ENCODE assay signal across 2 worm cellular contexts in the genomic region with DNA sequence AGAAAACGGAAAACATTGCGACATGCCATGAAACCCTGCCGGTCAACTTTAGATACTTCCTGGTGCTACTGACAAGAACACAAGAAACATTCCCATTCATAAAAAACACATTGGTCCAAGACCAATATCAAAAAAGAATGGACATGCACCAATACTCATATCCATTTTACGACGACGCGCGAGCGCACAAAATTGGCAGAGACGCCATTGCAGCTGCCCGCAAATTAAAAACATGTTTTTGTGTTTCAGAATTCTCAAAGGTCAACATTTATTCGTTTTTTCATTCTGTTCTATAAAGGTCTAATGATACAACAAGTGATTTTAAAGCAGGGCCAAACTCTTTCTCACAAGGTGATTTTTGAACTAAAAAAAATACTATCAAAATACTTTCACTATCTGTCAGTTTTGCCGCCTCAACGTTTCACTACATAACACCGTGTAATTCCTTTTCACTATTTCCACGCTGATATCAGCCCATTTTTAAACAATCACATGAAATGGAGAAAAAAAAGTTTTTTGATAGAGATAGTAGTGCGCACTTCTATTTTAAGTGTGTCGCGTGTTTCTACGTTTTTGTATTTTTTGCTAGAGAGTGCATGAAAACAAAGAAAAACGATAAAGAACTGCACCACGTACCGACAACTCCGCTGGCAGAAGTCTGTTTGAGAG.
A peak's percentile ranks its signal among the peaks of the same experiment; 100 is the strongest.
TF ChIP-seq lines count a peak whose summit lies in the region.

No protein-coding gene starts in this region.

TF ChIP-seq in whole organism, L1 larva, 84 proteins besides CTCF, POLR2A, EP300 and RAD21 (continued from another document):
- TF ChIP-seq mdl-1 (tag; optimal IDR thresholded peaks at IDR 0.05; lab: Kevin White, UChicago) = peak in 1 of 2 experiments; percentile 35
- no peak for TF ChIP-seq unc-30 (tag; optimal IDR thresholded peaks at IDR 0.05; lab: Kevin White, UChicago)
- TF ChIP-seq pax-3 (tag; optimal IDR thresholded peaks at IDR 0.05; lab: Kevin White, UChicago) = no peak
- peak; percentile 3; the same call in 1 of the 2 replicates for TF ChIP-seq nhr-19 (GFP tag; conservative IDR thresholded peaks at IDR 0.05; lab: Robert Waterston, UW)

TF ChIP-seq in whole organism, L4 larva, 104 proteins besides CTCF, POLR2A, EP300 and RAD21 (continued from another document):
- TF ChIP-seq ceh-20 (GFP tag; IDR thresholded peaks at IDR 0.05; lab: Robert Waterston, UW) = no peak
- TF ChIP-seq mes-2 (tag; optimal IDR thresholded peaks at IDR 0.05; lab: Kevin White, UChicago; ENCODE audit: poor library complexity, severe bottlenecking) = no peak
- TF ChIP-seq pha-4 (GFP tag; IDR thresholded peaks at IDR 0.05; lab: Robert Waterston, UW) = no peak
- no peak for TF ChIP-seq pha-4 (tag; optimal IDR thresholded peaks at IDR 0.05; lab: Kevin White, UChicago)
- TF ChIP-seq R02D3.7 (tag; optimal IDR thresholded peaks at IDR 0.05; lab: Kevin White, UChicago) = no peak
- no peak for TF ChIP-seq zfp-2 (tag; optimal IDR thresholded peaks at IDR 0.05; lab: Kevin White, UChicago)
- no peak for TF ChIP-seq hmg-1.1 (GFP tag; IDR thresholded peaks at IDR 0.05; lab: Robert Waterston, UW)
- no peak for TF ChIP-seq unc-130 (GFP tag; optimal IDR thresholded peaks at IDR 0.05; lab: Kevin White, UChicago)
- no peak for TF ChIP-seq daf-19 (GFP tag; conservative IDR thresholded peaks at IDR 0.05; lab: Robert Waterston, UW)
- no peak for TF ChIP-seq mep-1 (tag; optimal IDR thresholded peaks at IDR 0.05; lab: Kevin White, UChicago)
- no peak for TF ChIP-seq hif-1 (tag; optimal IDR thresholded peaks at IDR 0.05; lab: Kevin White, UChicago)
- TF ChIP-seq nhr-48 (tag; optimal IDR thresholded peaks at IDR 0.05; lab: Kevin White, UChicago) = peak; percentile 6
- no peak for TF ChIP-seq sdz-12 (GFP tag; optimal IDR thresholded peaks at IDR 0.05; lab: Kevin White, UChicago)
- TF ChIP-seq gei-8 (GFP tag; optimal IDR thresholded peaks at IDR 0.05; lab: Kevin White, UChicago) = no peak
- TF ChIP-seq lin-38 (GFP tag; IDR thresholded peaks at IDR 0.05; lab: Robert Waterston, UW) = no peak
- no peak for TF ChIP-seq ceh-62 (tag; optimal IDR thresholded peaks at IDR 0.05; lab: Kevin White, UChicago)
- TF ChIP-seq vab-7 (GFP tag; IDR thresholded peaks at IDR 0.05; lab: Robert Waterston, UW) = no peak
- no peak for TF ChIP-seq snpc-4 (tag; optimal IDR thresholded peaks at IDR 0.05; lab: Kevin White, UChicago)
- peak; percentile 27; the same call in 1 of the 2 replicates for TF ChIP-seq tra-1 (GFP tag; IDR thresholded peaks at IDR 0.05; lab: Robert Waterston, UW)
- TF ChIP-seq lin-1 (GFP tag; IDR thresholded peaks at IDR 0.05; lab: Robert Waterston, UW) = no peak
- TF ChIP-seq Y5F2A.4 (GFP tag; optimal IDR thresholded peaks at IDR 0.05; lab: Kevin White, UChicago) = no peak
- no peak for TF ChIP-seq T26A8.4 (GFP tag; IDR thresholded peaks at IDR 0.05; lab: Robert Waterston, UW)
- no peak for TF ChIP-seq nhr-237 (tag; optimal IDR thresholded peaks at IDR 0.05; lab: Kevin White, UChicago)
- peak; percentile 67 for TF ChIP-seq nhr-77 (tag; optimal IDR thresholded peaks at IDR 0.05; lab: Kevin White, UChicago)
- TF ChIP-seq ama-1 (optimal IDR thresholded peaks at IDR 0.05; lab: Kevin White, UChicago) = no peak
- TF ChIP-seq F37D6.2 (tag; optimal IDR thresholded peaks at IDR 0.05; lab: Kevin White, UChicago) = no peak
- TF ChIP-seq ceh-32 (tag; optimal IDR thresholded peaks at IDR 0.05; lab: Kevin White, UChicago; ENCODE audit: poor library complexity) = no peak
- TF ChIP-seq skn-1 (tag; optimal IDR thresholded peaks at IDR 0.05; lab: Kevin White, UChicago) = no peak
- TF ChIP-seq dve-1 (tag; optimal IDR thresholded peaks at IDR 0.05; lab: Kevin White, UChicago; ENCODE audit: insufficient read depth) = peak; percentile 80
- TF ChIP-seq F49E8.2 (tag; optimal IDR thresholded peaks at IDR 0.05; lab: Kevin White, UChicago; ENCODE audit: borderline replicate concordance) = no peak
- TF ChIP-seq duxl-1 (tag; optimal IDR thresholded peaks at IDR 0.05; lab: Kevin White, UChicago; ENCODE audit: poor library complexity) = no peak
- no peak for TF ChIP-seq nhr-111 (GFP tag; optimal IDR thresholded peaks at IDR 0.05; lab: Kevin White, UChicago)
- no peak for TF ChIP-seq madf-5 (GFP tag; IDR thresholded peaks at IDR 0.05; lab: Robert Waterston, UW)
- no peak for TF ChIP-seq set-16 (GFP tag; IDR thresholded peaks at IDR 0.05; lab: Robert Waterston, UW)
- no peak for TF ChIP-seq ZK546.5 (tag; optimal IDR thresholded peaks at IDR 0.05; lab: Kevin White, UChicago)
- no peak for TF ChIP-seq ctbp-1 (GFP tag; IDR thresholded peaks at IDR 0.05; lab: Robert Waterston, UW)
- TF ChIP-seq lir-3 (tag; optimal IDR thresholded peaks at IDR 0.05; lab: Kevin White, UChicago) = no peak
- no peak for TF ChIP-seq F10B5.3 (tag; optimal IDR thresholded peaks at IDR 0.05; lab: Kevin White, UChicago)
- no peak for TF ChIP-seq daf-12 (tag; optimal IDR thresholded peaks at IDR 0.05; lab: Kevin White, UChicago)
- TF ChIP-seq saeg-2 (GFP tag; IDR thresholded peaks at IDR 0.05; lab: Robert Waterston, UW) = no peak
- TF ChIP-seq lin-13 (GFP tag; optimal IDR thresholded peaks at IDR 0.05; lab: Kevin White, UChicago) = no peak
- no peak for TF ChIP-seq nhr-102 (tag; optimal IDR thresholded peaks at IDR 0.05; lab: Kevin White, UChicago)
- no peak for TF ChIP-seq arid-1 (GFP tag; conservative IDR thresholded peaks at IDR 0.05; lab: Robert Waterston, UW)
- no peak for TF ChIP-seq ztf-11 (tag; optimal IDR thresholded peaks at IDR 0.05; lab: Kevin White, UChicago)
- TF ChIP-seq ceh-28 (tag; optimal IDR thresholded peaks at IDR 0.05; lab: Kevin White, UChicago) = no peak
- TF ChIP-seq cey-2 (tag; optimal IDR thresholded peaks at IDR 0.05; lab: Kevin White, UChicago; ENCODE audit: borderline replicate concordance, insufficient read depth) = peak; percentile 18
- no peak for TF ChIP-seq aly-2 (tag; optimal IDR thresholded peaks at IDR 0.05; lab: Kevin White, UChicago)
- TF ChIP-seq attf-4 (tag; optimal IDR thresholded peaks at IDR 0.05; lab: Kevin White, UChicago) = no peak
- TF ChIP-seq nhr-76 (tag; optimal IDR thresholded peaks at IDR 0.05; lab: Kevin White, UChicago) = no peak
- no peak for TF ChIP-seq tag-97 (GFP tag; IDR thresholded peaks at IDR 0.05; lab: Robert Waterston, UW)
- peak; percentile 59 for TF ChIP-seq aha-1 (tag; lab: Kevin White, UChicago)
- TF ChIP-seq nhr-11 (tag; optimal IDR thresholded peaks at IDR 0.05; lab: Kevin White, UChicago) = no peak
- TF ChIP-seq nhr-28 (tag; optimal IDR thresholded peaks at IDR 0.05; lab: Kevin White, UChicago) = peak; percentile 94
- no peak for TF ChIP-seq Y75B8A.6 (GFP tag; IDR thresholded peaks at IDR 0.05; lab: Robert Waterston, UW)
- no peak for TF ChIP-seq fkh-10 (GFP tag; optimal IDR thresholded peaks at IDR 0.05; lab: Kevin White, UChicago)
- TF ChIP-seq unc-39 (tag; optimal IDR thresholded peaks at IDR 0.05; lab: Kevin White, UChicago) = no peak
- TF ChIP-seq jun-1 (tag; optimal IDR thresholded peaks at IDR 0.05; lab: Kevin White, UChicago) = no peak
- no peak for TF ChIP-seq zip-2 (tag; optimal IDR thresholded peaks at IDR 0.05; lab: Kevin White, UChicago)
- TF ChIP-seq rbr-2 (tag; optimal IDR thresholded peaks at IDR 0.05; lab: Kevin White, UChicago) = no peak
- TF ChIP-seq ztf-7 (tag; optimal IDR thresholded peaks at IDR 0.05; lab: Kevin White, UChicago) = no peak
- TF ChIP-seq dmd-6 (GFP tag; IDR thresholded peaks at IDR 0.05; lab: Robert Waterston, UW) = peak; percentile 38; the same call in 1 of the 2 replicates
- no peak for TF ChIP-seq ceh-44 (GFP tag; IDR thresholded peaks at IDR 0.05; lab: Robert Waterston, UW)
- peak; percentile 68 for TF ChIP-seq hlh-11 (tag; optimal IDR thresholded peaks at IDR 0.05; lab: Kevin White, UChicago)
- TF ChIP-seq lin-39 (tag; optimal IDR thresholded peaks at IDR 0.05; lab: Kevin White, UChicago) = no peak
- no peak for TF ChIP-seq egl-43 (GFP tag; IDR thresholded peaks at IDR 0.05; lab: Robert Waterston, UW)
- TF ChIP-seq F26F4.8 (GFP tag; conservative IDR thresholded peaks at IDR 0.05; lab: Robert Waterston, UW) = no peak
- TF ChIP-seq lin-15B (tag; optimal IDR thresholded peaks at IDR 0.05; lab: Kevin White, UChicago) = no peak
- TF ChIP-seq ZK337.2 (GFP tag; IDR thresholded peaks at IDR 0.05; lab: Robert Waterston, UW) = no peak
- peak; percentile 75 for TF ChIP-seq hlh-30 (tag; optimal IDR thresholded peaks at IDR 0.05; lab: Kevin White, UChicago; ENCODE audit: insufficient read depth)
- no peak for TF ChIP-seq daf-16 (GFP tag; optimal IDR thresholded peaks at IDR 0.05; lab: Kevin White, UChicago)
- peak; percentile 77 for TF ChIP-seq daf-16 (tag; optimal IDR thresholded peaks at IDR 0.05; lab: Kevin White, UChicago)
- TF ChIP-seq snpc-1.2 (GFP tag; IDR thresholded peaks at IDR 0.05; lab: Robert Waterston, UW) = no peak
- TF ChIP-seq lsy-2 (tag; optimal IDR thresholded peaks at IDR 0.05; lab: Kevin White, UChicago) = no peak
- TF ChIP-seq mxl-2 (GFP tag; conservative IDR thresholded peaks at IDR 0.05; lab: Robert Waterston, UW) = no peak
- no peak for TF ChIP-seq dmd-8 (GFP tag; IDR thresholded peaks at IDR 0.05; lab: Robert Waterston, UW)
- no peak for TF ChIP-seq nhr-25 (tag; optimal IDR thresholded peaks at IDR 0.05; lab: Kevin White, UChicago; ENCODE audit: borderline replicate concordance, insufficient read depth)
- peak in 1 of 2 experiments; percentile 60 for TF ChIP-seq mdl-1 (tag; optimal IDR thresholded peaks at IDR 0.05; lab: Kevin White, UChicago)
- no peak for TF ChIP-seq T20F7.1 (GFP tag; optimal IDR thresholded peaks at IDR 0.05; lab: Kevin White, UChicago)
- peak; percentile 30 for TF ChIP-seq pqm-1 (tag; optimal IDR thresholded peaks at IDR 0.05; lab: Kevin White, UChicago)
